Worm (Caenorhabditis elegans): ENCODE results near the gene gtf-2H3.
A peak's percentile ranks its signal among the peaks of the same experiment; 100 is the strongest.

Gene gtf-2H3

DNA sequence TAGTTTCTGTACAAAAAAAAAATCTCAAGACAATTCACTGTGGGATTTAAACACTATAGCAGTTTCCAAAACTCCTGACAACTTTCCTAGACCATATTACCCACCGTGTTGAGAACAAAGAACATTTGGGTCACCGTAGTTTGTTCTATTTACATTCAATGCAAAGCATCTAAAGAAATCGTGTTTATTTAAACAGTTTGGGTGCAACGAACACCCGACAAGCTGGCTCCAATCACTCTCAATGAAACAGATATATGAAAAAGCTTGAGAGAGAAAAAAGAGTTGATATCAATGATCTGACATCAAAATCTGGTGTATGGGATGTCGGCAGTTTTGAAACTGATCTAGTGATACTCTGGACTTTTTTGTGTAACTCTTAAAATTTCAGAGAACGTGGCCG lies 35.0 kb upstream of the gtf-2H3 start:
- TF ChIP-seq nhr-19 (GFP tag; conservative IDR thresholded peaks at IDR 0.05) (peak; percentile 22; the same call in 1 of the 2 replicates), lin-13 (GFP tag; optimal IDR thresholded peaks at IDR 0.05) (no peak), nhr-28 (tag; optimal IDR thresholded peaks at IDR 0.05) (no peak), xbp-1 (tag; optimal IDR thresholded peaks at IDR 0.05) (no peak), nhr-20 (tag; optimal IDR thresholded peaks at IDR 0.05) (peak; percentile 5), nhr-71 (tag; optimal IDR thresholded peaks at IDR 0.05) (peak; percentile 73), lin-35 (GFP tag; optimal IDR thresholded peaks at IDR 0.05) (no peak), fkh-8 (tag; optimal IDR thresholded peaks at IDR 0.05) (no peak), tlp-1 (tag; optimal IDR thresholded peaks at IDR 0.05) (no peak), jun-1 (tag; optimal IDR thresholded peaks at IDR 0.05) (no peak), lin-14 (GFP tag; optimal IDR thresholded peaks at IDR 0.05) (peak; percentile 34), lin-39 (tag; optimal IDR thresholded peaks at IDR 0.05) (no peak), mef-2 (tag; optimal IDR thresholded peaks at IDR 0.05) (no peak), ztf-4 (tag; optimal IDR thresholded peaks at IDR 0.05) (peak; percentile 29), nhr-77 (tag; optimal IDR thresholded peaks at IDR 0.05) (no peak), tbx-2 (tag; optimal IDR thresholded peaks at IDR 0.05) (peak; percentile 42), C16A3.4 (tag; optimal IDR thresholded peaks at IDR 0.05) (no peak), nhr-84 (tag; optimal IDR thresholded peaks at IDR 0.05) (no peak), lsy-2 (tag; optimal IDR thresholded peaks at IDR 0.05) (peak; percentile 14 to 16), pax-3 (tag; optimal IDR thresholded peaks at IDR 0.05) (no peak), snu-23 (GFP tag; optimal IDR thresholded peaks at IDR 0.05) (peak; percentile 15), hlh-4 (tag; optimal IDR thresholded peaks at IDR 0.05) (no peak), hlh-17 (GFP tag; optimal IDR thresholded peaks at IDR 0.05; ENCODE audit: borderline replicate concordance) (no peak)

DNA sequence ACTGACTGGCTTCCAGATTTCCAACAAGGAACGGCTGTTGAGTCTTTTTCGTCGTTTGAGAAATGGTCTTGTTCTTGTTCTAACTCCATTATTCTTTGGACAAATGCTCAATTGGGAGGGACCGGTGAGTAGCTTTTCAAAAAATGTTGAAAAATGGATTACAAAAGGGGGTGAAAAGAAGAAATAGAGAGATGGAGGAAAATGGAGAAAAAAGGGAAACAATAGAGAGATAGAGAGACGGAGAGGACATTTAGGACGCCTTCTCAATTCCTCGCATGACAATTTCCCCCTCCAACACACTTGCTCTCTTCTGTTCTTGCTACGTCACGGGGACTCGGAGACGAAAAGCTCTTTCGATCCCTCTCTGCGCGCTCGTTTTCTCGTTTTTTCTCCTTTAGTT lies 33.1 kb upstream of the gtf-2H3 start:
- no peak for TF ChIP-seq elt-2 (tag; optimal IDR thresholded peaks at IDR 0.05)
- TF ChIP-seq snu-23 (GFP tag; optimal IDR thresholded peaks at IDR 0.05), result peak; percentile 52
- no peak for TF ChIP-seq elt-3 (tag; optimal IDR thresholded peaks at IDR 0.05)
- TF ChIP-seq swsn-7 (tag; optimal IDR thresholded peaks at IDR 0.05), result peak; percentile 35
- peak; percentile 70 for TF ChIP-seq nhr-71 (tag; optimal IDR thresholded peaks at IDR 0.05)
- TF ChIP-seq lin-14 (GFP tag; optimal IDR thresholded peaks at IDR 0.05), result peak; percentile 93
- TF ChIP-seq grh-1 (GFP tag; IDR thresholded peaks at IDR 0.05), result no peak
- peak; percentile 5 for TF ChIP-seq sup-37 (GFP tag; optimal IDR thresholded peaks at IDR 0.05)
- TF ChIP-seq mdl-1 (tag; optimal IDR thresholded peaks at IDR 0.05), result peak in 1 of 2 experiments; percentile 35
- no peak for TF ChIP-seq unc-62 (GFP tag; optimal IDR thresholded peaks at IDR 0.05)
- peak; percentile 14 for TF ChIP-seq C16A3.4 (tag; optimal IDR thresholded peaks at IDR 0.05)
- TF ChIP-seq dpl-1 (GFP tag; optimal IDR thresholded peaks at IDR 0.05), result peak in 1 of 3 experiments; percentile 5
- TF ChIP-seq hlh-4 (tag; optimal IDR thresholded peaks at IDR 0.05), result no peak
- TF ChIP-seq egl-13 (tag; optimal IDR thresholded peaks at IDR 0.05), result peak; percentile 7
- TF ChIP-seq fkh-8 (tag; optimal IDR thresholded peaks at IDR 0.05), result peak; percentile 74
- peak in 1 of 2 experiments; percentile 24 for TF ChIP-seq lin-35 (GFP tag; optimal IDR thresholded peaks at IDR 0.05)
- peak; percentile 40 for TF ChIP-seq rnt-1 (tag; optimal IDR thresholded peaks at IDR 0.05)
- peak; percentile 50 for TF ChIP-seq unc-86 (tag; optimal IDR thresholded peaks at IDR 0.05)
- TF ChIP-seq ztf-4 (tag; optimal IDR thresholded peaks at IDR 0.05), result peak; percentile 42
- TF ChIP-seq tbx-2 (tag; optimal IDR thresholded peaks at IDR 0.05), result peak; percentile 46
- TF ChIP-seq nhr-19 (GFP tag; conservative IDR thresholded peaks at IDR 0.05), result peak; percentile 35; the same call in 1 of the 2 replicates
- TF ChIP-seq jun-1 (tag; optimal IDR thresholded peaks at IDR 0.05), result no peak
- TF ChIP-seq nhr-237 (tag; optimal IDR thresholded peaks at IDR 0.05), result no peak
- TF ChIP-seq pqm-1 (tag; optimal IDR thresholded peaks at IDR 0.05), result no peak
- no peak for TF ChIP-seq vab-15 (tag; optimal IDR thresholded peaks at IDR 0.05)
- no peak for TF ChIP-seq ztf-11 (tag; optimal IDR thresholded peaks at IDR 0.05)
- no peak for TF ChIP-seq ceh-88 (GFP tag; IDR thresholded peaks at IDR 0.05)
- TF ChIP-seq nhr-47 (tag; optimal IDR thresholded peaks at IDR 0.05), result peak; percentile 19
- no peak for TF ChIP-seq unc-30 (tag; optimal IDR thresholded peaks at IDR 0.05)
- TF ChIP-seq snpc-4 (tag; optimal IDR thresholded peaks at IDR 0.05), result peak; percentile 7
- no peak for TF ChIP-seq egl-27 (tag; optimal IDR thresholded peaks at IDR 0.05)
- TF ChIP-seq ces-1 (GFP tag; optimal IDR thresholded peaks at IDR 0.05), result peak; percentile 42
- TF ChIP-seq nhr-12 (tag; optimal IDR thresholded peaks at IDR 0.05), result no peak
- peak; percentile 57 for TF ChIP-seq isw-1 (GFP tag; IDR thresholded peaks at IDR 0.05)
- no peak for TF ChIP-seq nhr-76 (tag; optimal IDR thresholded peaks at IDR 0.05)
- no peak for TF ChIP-seq efl-3 (GFP tag; optimal IDR thresholded peaks at IDR 0.05)
- TF ChIP-seq hlh-17 (GFP tag; optimal IDR thresholded peaks at IDR 0.05; ENCODE audit: borderline replicate concordance), result no peak
- TF ChIP-seq efl-1 (optimal IDR thresholded peaks at IDR 0.05), result peak; percentile 21 to 47
- TF ChIP-seq efl-1 (GFP tag; optimal IDR thresholded peaks at IDR 0.05 in 1 of 2), result no peak

Data from whole organism, L1 larva.